Worm (Caenorhabditis elegans): ENCODE measurements around the gene nphp-4.

Gene nphp-4

DNA sequence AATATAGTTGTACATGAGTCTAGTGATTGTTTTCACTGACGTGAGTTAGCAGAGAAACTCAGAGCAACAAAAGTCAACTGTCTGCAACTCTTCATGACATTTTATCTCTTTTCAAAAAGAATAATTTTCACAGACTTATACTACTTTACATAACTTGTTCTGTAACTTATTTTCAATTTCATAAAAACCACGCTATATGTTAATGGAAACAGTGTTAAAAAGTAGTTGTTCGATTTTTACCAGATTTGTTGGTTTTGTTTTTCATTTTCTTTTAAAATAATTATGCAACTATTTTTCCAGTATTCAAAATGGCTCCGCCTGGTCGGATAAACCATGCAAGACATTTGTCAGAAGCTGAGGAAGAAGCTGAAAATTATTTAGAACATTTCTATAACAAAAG is 31.5 kb upstream of the nphp-4 start, which contains the start of gene sulp-4:
TSS of gene sulp-4 (plus strand) at position 301 of the 400 bp plus-strand sequence.
- TF ChIP-seq flh-1 (GFP tag; optimal IDR thresholded peaks at IDR 0.05) (no peak), elt-1 (tag; optimal IDR thresholded peaks at IDR 0.05; ENCODE audit: borderline replicate concordance, insufficient read depth) (no peak), mep-1 (tag; optimal IDR thresholded peaks at IDR 0.05) (no peak), nhr-12 (tag; optimal IDR thresholded peaks at IDR 0.05) (no peak), unc-62 (GFP tag; optimal IDR thresholded peaks at IDR 0.05) (no peak), snpc-4 (tag; optimal IDR thresholded peaks at IDR 0.05) (no peak), ces-1 (GFP tag; optimal IDR thresholded peaks at IDR 0.05) (no peak), lin-13 (tag; optimal IDR thresholded peaks at IDR 0.05) (no peak), M03D4.4 (tag; optimal IDR thresholded peaks at IDR 0.05) (no peak), ceh-83 (GFP tag; optimal IDR thresholded peaks at IDR 0.05) (no peak), drap-1 (GFP tag; optimal IDR thresholded peaks at IDR 0.05) (no peak)

DNA sequence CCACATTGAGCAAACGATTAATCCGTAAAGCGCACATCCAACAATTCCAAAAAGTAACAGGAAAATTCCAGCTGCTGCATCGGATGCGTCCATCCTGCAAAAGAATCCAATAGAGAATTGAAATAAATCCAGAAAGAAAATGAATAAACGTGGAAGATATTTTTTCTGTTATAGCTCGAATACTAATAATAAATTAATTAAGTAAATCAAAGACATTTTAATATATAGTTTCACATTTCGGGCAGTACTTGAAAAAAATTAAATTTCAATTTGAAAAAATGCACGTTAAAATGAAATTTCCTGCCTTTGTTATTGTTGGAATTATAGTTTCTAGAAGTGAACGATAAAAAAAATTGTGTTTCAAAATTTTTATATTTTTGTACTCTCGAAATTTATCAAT is 24.6 kb upstream of the nphp-4 start, which contains the start of gene R13H4.7:
TSS of gene R13H4.7 (minus strand) at position 101 of the 400 bp plus-strand sequence.
- TF ChIP-seq bed-3 (GFP tag; optimal IDR thresholded peaks at IDR 0.05) (no peak), sem-2 (GFP tag; optimal IDR thresholded peaks at IDR 0.05) (no peak), ztf-11 (tag; optimal IDR thresholded peaks at IDR 0.05) (no peak), ceh-83 (GFP tag; optimal IDR thresholded peaks at IDR 0.05) (no peak), lin-13 (tag; optimal IDR thresholded peaks at IDR 0.05) (no peak), elt-3 (tag; optimal IDR thresholded peaks at IDR 0.05) (no peak), ham-2 (GFP tag; optimal IDR thresholded peaks at IDR 0.05) (no peak), unc-39 (tag; optimal IDR thresholded peaks at IDR 0.05) (no peak), elt-1 (tag; optimal IDR thresholded peaks at IDR 0.05; ENCODE audit: borderline replicate concordance, insufficient read depth) (no peak), mls-2 (tag; optimal IDR thresholded peaks at IDR 0.05) (no peak), snpc-4 (tag; optimal IDR thresholded peaks at IDR 0.05) (no peak), sptf-1 (tag; optimal IDR thresholded peaks at IDR 0.05) (no peak)

DNA sequence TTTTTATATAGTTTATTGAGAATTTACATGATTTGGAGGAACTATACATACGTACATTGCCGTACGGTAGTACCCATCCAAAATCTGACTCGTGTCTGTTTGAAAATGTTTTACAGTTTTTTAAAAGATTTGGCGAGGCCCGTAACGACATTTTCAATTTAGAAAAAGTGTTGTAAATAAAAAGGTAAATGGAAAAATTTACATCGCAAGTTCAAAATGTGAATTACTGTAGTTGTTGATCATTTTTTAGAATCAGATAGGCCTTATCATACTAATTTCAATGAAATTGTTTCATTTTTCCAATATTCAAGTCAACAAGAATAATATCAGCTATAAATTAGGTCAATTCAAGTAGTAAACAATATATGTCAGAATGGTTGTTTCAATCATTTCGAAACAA is 19.3 kb upstream of the nphp-4 start, which contains the start of gene R13H4.6:
TSS of gene R13H4.6 (plus strand) at position 301 of the 400 bp plus-strand sequence.
- TF ChIP-seq ham-2 (GFP tag; optimal IDR thresholded peaks at IDR 0.05) (no peak), drap-1 (GFP tag; optimal IDR thresholded peaks at IDR 0.05) (no peak), bed-3 (GFP tag; optimal IDR thresholded peaks at IDR 0.05) (no peak), blmp-1 (tag; optimal IDR thresholded peaks at IDR 0.05) (no peak), sem-2 (GFP tag; optimal IDR thresholded peaks at IDR 0.05) (no peak), nhr-237 (tag; optimal IDR thresholded peaks at IDR 0.05) (no peak), lin-13 (tag; optimal IDR thresholded peaks at IDR 0.05) (no peak)

DNA sequence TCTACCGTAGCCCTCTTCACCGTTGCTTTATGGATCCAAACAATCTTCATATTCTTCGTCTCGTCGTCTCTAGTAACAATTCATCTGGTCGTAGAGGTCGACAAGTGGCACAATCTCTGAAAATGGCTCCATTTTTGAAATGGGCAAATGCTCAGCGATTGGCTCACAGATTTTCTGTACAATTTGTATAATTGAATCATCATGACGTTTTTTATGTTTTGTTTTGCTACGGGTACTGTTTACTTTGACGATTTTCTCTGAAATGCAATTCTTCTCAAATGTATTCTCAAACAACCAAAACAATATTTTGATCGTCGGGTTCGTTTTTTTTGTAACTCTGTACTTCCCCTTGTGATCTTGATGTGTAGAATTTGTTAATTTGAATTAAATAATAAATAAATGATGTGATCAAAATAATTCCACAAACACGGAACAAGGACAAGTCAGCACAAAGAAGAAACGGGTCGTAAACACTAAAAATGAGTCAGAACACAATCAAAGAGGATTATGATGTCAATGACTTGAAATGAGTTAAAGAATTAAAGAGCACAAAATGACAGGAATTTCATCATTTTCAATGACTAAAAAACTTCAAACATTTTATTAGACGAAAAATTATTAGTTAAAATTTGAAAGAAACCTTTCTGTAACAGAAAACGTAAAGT is 18.5 kb upstream of the nphp-4 start:
- TF ChIP-seq unc-39 (tag; optimal IDR thresholded peaks at IDR 0.05) = no peak
- no peak for TF ChIP-seq cnd-1 (tag; optimal IDR thresholded peaks at IDR 0.05)
- TF ChIP-seq bed-3 (GFP tag; optimal IDR thresholded peaks at IDR 0.05) = no peak
- TF ChIP-seq nhr-28 (tag; optimal IDR thresholded peaks at IDR 0.05) = no peak
- no peak for TF ChIP-seq nhr-76 (tag; optimal IDR thresholded peaks at IDR 0.05)
- no peak for TF ChIP-seq ceh-43 (GFP tag; optimal IDR thresholded peaks at IDR 0.05)
- TF ChIP-seq mls-2 (tag; optimal IDR thresholded peaks at IDR 0.05) = no peak
- no peak for TF ChIP-seq zip-8 (tag; optimal IDR thresholded peaks at IDR 0.05)
- no peak for TF ChIP-seq lsy-2 (tag; optimal IDR thresholded peaks at IDR 0.05)
- no peak for TF ChIP-seq nhr-12 (tag; optimal IDR thresholded peaks at IDR 0.05)

DNA sequence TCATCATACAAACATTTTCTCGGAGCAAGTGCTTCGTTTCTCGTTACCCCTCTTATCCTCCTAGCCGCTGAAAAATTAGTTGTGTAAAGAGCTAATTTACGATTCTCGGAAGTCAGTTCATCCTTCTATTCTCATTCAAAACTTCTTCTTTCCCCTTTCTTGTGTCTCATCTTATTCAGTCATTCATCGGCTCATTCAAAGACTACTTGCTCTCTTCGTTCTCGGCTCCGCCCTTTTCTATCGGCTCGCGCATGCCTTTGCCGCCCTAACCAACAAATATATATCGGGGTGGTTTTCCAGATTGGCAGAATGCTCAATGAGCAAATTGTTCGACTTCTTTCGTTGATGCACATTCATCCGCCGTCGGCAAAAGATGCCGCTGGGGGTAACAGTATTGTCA is 16.8 kb upstream of the nphp-4 start, which contains the start of gene R13H4.5:
TSS of gene R13H4.5 (plus strand) at position 301 of the 400 bp plus-strand sequence.
- TF ChIP-seq unc-62 (GFP tag; optimal IDR thresholded peaks at IDR 0.05) = no peak
- no peak for TF ChIP-seq sem-2 (GFP tag; optimal IDR thresholded peaks at IDR 0.05)

DNA sequence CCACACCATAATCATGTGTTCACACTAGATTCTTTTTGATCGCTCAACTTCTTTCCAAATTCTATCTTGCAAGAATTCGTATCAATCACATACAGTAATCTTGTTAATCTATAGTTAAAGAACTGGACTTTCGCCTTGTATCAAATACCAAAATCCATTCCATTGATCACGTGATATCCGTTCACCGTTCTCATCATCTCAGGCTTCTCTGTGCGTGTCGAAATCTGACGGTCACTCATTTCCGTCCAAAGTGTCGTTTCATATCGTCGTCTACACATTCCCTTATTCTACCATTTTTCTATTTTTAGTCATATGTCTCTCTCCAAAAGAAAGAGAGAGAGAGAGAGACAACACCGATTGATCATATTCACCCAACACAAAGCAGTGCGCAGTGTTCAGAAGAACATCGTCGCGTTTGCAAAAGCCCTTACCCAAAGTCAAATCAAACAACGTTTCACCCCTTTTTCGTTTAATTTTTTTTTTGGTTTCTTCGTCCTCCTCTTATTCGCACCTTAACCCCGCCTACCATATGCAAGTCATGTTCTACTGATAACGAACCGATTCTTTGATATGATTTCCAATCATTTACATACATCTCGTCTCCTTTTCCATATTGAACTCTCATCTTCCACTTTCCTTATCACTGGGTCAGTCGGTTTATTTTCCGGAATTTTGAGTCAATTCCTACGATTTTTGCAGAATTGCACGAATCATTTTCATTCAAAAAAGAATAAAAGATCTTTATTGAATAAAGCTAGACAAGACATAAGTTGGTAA is 15.7 kb upstream of the nphp-4 start:
- no peak for TF ChIP-seq ces-1 (GFP tag; optimal IDR thresholded peaks at IDR 0.05)
- TF ChIP-seq nhr-12 (tag; optimal IDR thresholded peaks at IDR 0.05) = no peak
- no peak for TF ChIP-seq cnd-1 (tag; optimal IDR thresholded peaks at IDR 0.05)
- TF ChIP-seq nhr-28 (tag; optimal IDR thresholded peaks at IDR 0.05) = no peak
- no peak for TF ChIP-seq flh-1 (GFP tag; optimal IDR thresholded peaks at IDR 0.05)
- no peak for TF ChIP-seq unc-62 (GFP tag; optimal IDR thresholded peaks at IDR 0.05)
- TF ChIP-seq elt-1 (tag; optimal IDR thresholded peaks at IDR 0.05; ENCODE audit: borderline replicate concordance, insufficient read depth) = no peak
- TF ChIP-seq blmp-1 (tag; optimal IDR thresholded peaks at IDR 0.05) = no peak
- no peak for TF ChIP-seq lin-13 (tag; optimal IDR thresholded peaks at IDR 0.05)
- no peak for TF ChIP-seq unc-39 (tag; optimal IDR thresholded peaks at IDR 0.05)
